Worm (Caenorhabditis elegans) whole organism, L1 larva: ENCODE data around the gene T20B12.7.

Experiments used
- F16B12.6 ChIP-seq: fragments of 150-350 bp; optimal IDR thresholded peaks from 2 replicates; lab custom pipeline; 2014; ENCODE audit warnings: missing biosample characterization, missing genetic modification characterization
- aha-1 ChIP-seq: fragments of 150-350 bp; optimal IDR thresholded peaks from 2 replicates; lab custom pipeline; 2014; ENCODE audit warnings: missing biosample characterization, missing genetic modification characterization
- alr-1 ChIP-seq: fragments of 200-800 bp; sonication (Bioruptor generic); optimal IDR thresholded peaks from 2 replicates; lab custom pipeline; 2018; ENCODE audit warnings: borderline replicate concordance, mild to moderate bottlenecking, missing genetic modification characterization, missing compliant biosample characterization
- blmp-1 ChIP-seq: fragments of 150-350 bp; optimal IDR thresholded peaks from 2 replicates; lab custom pipeline; 2014; ENCODE audit warnings: missing biosample characterization, missing genetic modification characterization
- ceh-63 ChIP-seq: fragments of 200-800 bp; sonication (Bioruptor generic); optimal IDR thresholded peaks from 2 replicates; lab custom pipeline; 2018; ENCODE audit warnings: mild to moderate bottlenecking, missing genetic modification characterization, missing compliant biosample characterization
- ceh-8 ChIP-seq: fragments of 200-800 bp; sonication (Bioruptor generic); optimal IDR thresholded peaks from 2 replicates; lab custom pipeline; 2018; ENCODE audit warnings: mild to moderate bottlenecking, missing genetic modification characterization, moderate library complexity, missing compliant biosample characterization
- ceh-82 ChIP-seq, 3 experiments: fragments of 150-350 bp in 1 of 3; sonication (generic microtip) in 2 of 3; optimal IDR thresholded peaks; 2 replicates each; lab custom pipeline; 2014 to 2017; ENCODE audit warnings: missing biosample characterization in 3 of 3, missing genetic modification characterization in 3 of 3
- ceh-88 ChIP-seq: fragments of 200-800 bp; sonication (Bioruptor generic); IDR thresholded peaks from 2 replicates; pipeline ENCODE4 v1.3.6; 2022; ENCODE audit warnings: missing genetic modification characterization, missing compliant biosample characterization
- ceh-90 ChIP-seq: sonication (generic microtip); optimal IDR thresholded peaks from 2 replicates; lab custom pipeline; 2016; ENCODE audit warnings: missing genetic modification characterization, missing compliant biosample characterization
- dpl-1 ChIP-seq, 3 experiments: fragments of 150-350 bp in 2 of 3; sonication (generic microtip) in 1 of 3; optimal IDR thresholded peaks; 2 replicates each; lab custom pipeline; 2014 to 2017; ENCODE audit warnings: missing biosample characterization in 3 of 3, missing genetic modification characterization in 3 of 3, missing genetic modification reagents in 3 of 3
- efl-3 ChIP-seq: fragments of 200-800 bp; sonication (Bioruptor generic); optimal IDR thresholded peaks from 2 replicates; lab custom pipeline; 2018; ENCODE audit warnings: mild to moderate bottlenecking, missing genetic modification characterization, missing compliant biosample characterization
- egl-13 ChIP-seq: sonication (generic microtip); optimal IDR thresholded peaks from 2 replicates; lab custom pipeline; 2016; ENCODE audit warnings: missing genotype, missing genetic modification reagents, missing genetic modification characterization, missing compliant biosample characterization
- egl-27 ChIP-seq, 2 experiments: fragments of 150-350 bp in 1 of 2; sonication (generic microtip); optimal IDR thresholded peaks; 3 replicates each; lab custom pipeline; 2017 to 2018; ENCODE audit warnings: missing biosample characterization in 2 of 2, missing genetic modification characterization in 2 of 2, missing genetic modification reagents in 2 of 2
- elt-2 ChIP-seq: sonication (generic microtip); optimal IDR thresholded peaks from 2 replicates; lab custom pipeline; 2016; ENCODE audit warnings: missing genetic modification characterization, mild to moderate bottlenecking, inconsistent platforms, missing compliant biosample characterization, missing genetic modification reagents
- elt-3 ChIP-seq, 6 experiments: fragments of 150-350 bp in 1 of 6; sonication (generic microtip); optimal IDR thresholded peaks; 2 replicates each; lab custom pipeline; 2017 to 2018; ENCODE audit warnings: missing biosample characterization in 6 of 6, missing genetic modification characterization in 6 of 6, inconsistent platforms in 1 of 6
- ets-5 ChIP-seq: fragments of 200-800 bp; sonication (Bioruptor generic); IDR thresholded peaks from 2 replicates; pipeline ENCODE4 v1.3.6; 2022; ENCODE audit warnings: missing genetic modification characterization, missing compliant biosample characterization
- fkh-8 ChIP-seq: sonication (generic microtip); optimal IDR thresholded peaks from 2 replicates; lab custom pipeline; 2016; ENCODE audit warnings: mild to moderate bottlenecking, missing genetic modification characterization, missing compliant biosample characterization
- fos-1 ChIP-seq: fragments of 150-350 bp; optimal IDR thresholded peaks from 2 replicates; lab custom pipeline; 2014; ENCODE audit warnings: missing biosample characterization, missing genetic modification characterization
- hlh-17 ChIP-seq: fragments of 200-800 bp; sonication (Bioruptor generic); optimal IDR thresholded peaks from 2 replicates; lab custom pipeline; 2018; ENCODE audit warnings: missing genetic modification characterization, mild to moderate bottlenecking, missing compliant biosample characterization, moderate library complexity, borderline replicate concordance
- hlh-4 ChIP-seq: sonication (generic microtip); optimal IDR thresholded peaks from 2 replicates; lab custom pipeline; 2016; ENCODE audit warnings: mild to moderate bottlenecking, missing genetic modification characterization, missing compliant biosample characterization
- irx-1 ChIP-seq: sonication (generic microtip); optimal IDR thresholded peaks from 2 replicates; lab custom pipeline; 2016; ENCODE audit warnings: missing genetic modification characterization, missing compliant biosample characterization
- isw-1 ChIP-seq: fragments of 200-800 bp; sonication (Bioruptor generic); IDR thresholded peaks from 2 replicates; pipeline ENCODE4 v1.3.6; 2022; ENCODE audit warnings: missing genetic modification characterization, missing compliant biosample characterization
- jun-1 ChIP-seq: fragments of 150-350 bp; optimal IDR thresholded peaks from 2 replicates; lab custom pipeline; 2014; ENCODE audit warnings: missing biosample characterization, missing genetic modification reagents, missing genetic modification characterization
- lin-13 ChIP-seq: fragments of 150-350 bp; optimal IDR thresholded peaks from 2 replicates; lab custom pipeline; 2014; ENCODE audit warnings: missing biosample characterization, missing genetic modification reagents, missing genetic modification characterization
- lin-14 ChIP-seq: fragments of 200-800 bp; sonication (Bioruptor generic); optimal IDR thresholded peaks from 2 replicates; lab custom pipeline; 2018; ENCODE audit warnings: mild to moderate bottlenecking, missing genetic modification characterization, moderate library complexity, missing compliant biosample characterization
- lin-15B ChIP-seq: fragments of 150-350 bp; sonication (generic microtip); optimal IDR thresholded peaks from 3 replicates; lab custom pipeline; 2014; ENCODE audit warnings: missing biosample characterization, missing genetic modification characterization
- lin-39 ChIP-seq: fragments of 150-350 bp; optimal IDR thresholded peaks from 2 replicates; lab custom pipeline; 2014; ENCODE audit warnings: missing biosample characterization, missing genetic modification reagents, missing genetic modification characterization
- lir-3 ChIP-seq: sonication (generic microtip); optimal IDR thresholded peaks from 2 replicates; lab custom pipeline; 2016; ENCODE audit warnings: mild to moderate bottlenecking, missing genetic modification characterization, moderate library complexity, missing compliant biosample characterization; ENCODE audit not compliant: poor library complexity
- mab-9 ChIP-seq: fragments of 200-800 bp; sonication (Bioruptor generic); IDR thresholded peaks from 2 replicates; pipeline ENCODE4 v1.3.6; 2022; ENCODE audit warnings: missing genetic modification reagents, missing genetic modification characterization, missing compliant biosample characterization
- mdl-1 ChIP-seq, 2 experiments: fragments of 150-350 bp; optimal IDR thresholded peaks; 2 replicates each; lab custom pipeline; 2014 to 2017; ENCODE audit warnings: missing biosample characterization in 2 of 2, missing genetic modification characterization in 2 of 2, inconsistent platforms in 1 of 2
- mef-2 ChIP-seq: fragments of 150-350 bp; optimal IDR thresholded peaks from 2 replicates; lab custom pipeline; 2014; ENCODE audit warnings: missing biosample characterization, missing genetic modification characterization
- nhr-11 ChIP-seq: fragments of 150-350 bp; optimal IDR thresholded peaks from 2 replicates; lab custom pipeline; 2014; ENCODE audit warnings: missing biosample characterization, missing genetic modification characterization
- nhr-12 ChIP-seq: sonication (generic microtip); optimal IDR thresholded peaks from 2 replicates; lab custom pipeline; 2017; ENCODE audit warnings: missing biosample characterization, missing genetic modification characterization
- nhr-19 ChIP-seq: fragments of 200-800 bp; sonication (Bioruptor generic); conservative IDR thresholded peaks from 2 replicates; pipeline ENCODE4 v1.3.6; 2022; ENCODE audit warnings: missing genetic modification characterization, missing compliant biosample characterization
- nhr-28 ChIP-seq: fragments of 150-350 bp; optimal IDR thresholded peaks from 2 replicates; lab custom pipeline; 2014; ENCODE audit warnings: missing biosample characterization, missing genetic modification characterization
- nhr-71 ChIP-seq: sonication (generic microtip); optimal IDR thresholded peaks from 2 replicates; lab custom pipeline; 2016; ENCODE audit warnings: mild to moderate bottlenecking, missing genetic modification characterization, moderate library complexity, missing compliant biosample characterization
- nhr-77 ChIP-seq: fragments of 150-350 bp; optimal IDR thresholded peaks from 2 replicates; lab custom pipeline; 2014; ENCODE audit warnings: missing biosample characterization, missing genetic modification characterization
- nhr-84 ChIP-seq: sonication (generic microtip); optimal IDR thresholded peaks from 2 replicates; lab custom pipeline; 2017; ENCODE audit warnings: missing biosample characterization, missing genetic modification characterization
- pax-3 ChIP-seq: fragments of 200-800 bp; sonication (Bioruptor generic); optimal IDR thresholded peaks from 2 replicates; lab custom pipeline; 2018; ENCODE audit warnings: mild to moderate bottlenecking, missing genetic modification characterization, moderate library complexity, missing compliant biosample characterization
- rnt-1 ChIP-seq: sonication (generic microtip); optimal IDR thresholded peaks from 2 replicates; lab custom pipeline; 2016; ENCODE audit warnings: mild to moderate bottlenecking, missing genetic modification characterization, moderate library complexity, missing compliant biosample characterization
- skn-1 ChIP-seq: fragments of 150-350 bp; optimal IDR thresholded peaks from 2 replicates; lab custom pipeline; 2014; ENCODE audit warnings: missing biosample characterization, missing genetic modification characterization
- snpc-4 ChIP-seq: fragments of 150-350 bp; optimal IDR thresholded peaks from 2 replicates; lab custom pipeline; 2014; ENCODE audit warnings: missing biosample characterization, missing genetic modification characterization
- snu-23 ChIP-seq: sonication (generic microtip); optimal IDR thresholded peaks from 2 replicates; lab custom pipeline; 2016; ENCODE audit warnings: missing genetic modification characterization, missing compliant biosample characterization
- sox-4 ChIP-seq: sonication (generic microtip); optimal IDR thresholded peaks from 2 replicates; lab custom pipeline; 2016; ENCODE audit warnings: missing genetic modification characterization, missing compliant biosample characterization
- sptf-1 ChIP-seq: fragments of 150-350 bp; optimal IDR thresholded peaks from 2 replicates; lab custom pipeline; 2014; ENCODE audit warnings: missing biosample characterization, missing genetic modification characterization
- swsn-7 ChIP-seq: sonication (generic microtip); optimal IDR thresholded peaks from 2 replicates; lab custom pipeline; 2016; ENCODE audit warnings: missing genetic modification characterization, missing compliant biosample characterization
- unc-130 ChIP-seq: fragments of 150-350 bp; optimal IDR thresholded peaks from 2 replicates; lab custom pipeline; 2017; ENCODE audit warnings: missing biosample characterization, missing genetic modification characterization, inconsistent platforms
- unc-30 ChIP-seq: sonication (generic microtip); optimal IDR thresholded peaks from 2 replicates; lab custom pipeline; 2017; ENCODE audit warnings: missing biosample characterization, missing genetic modification characterization
- unc-98 ChIP-seq: fragments of 200-800 bp; sonication (Bioruptor generic); IDR thresholded peaks from 2 replicates; pipeline ENCODE4 v1.3.6; 2022; ENCODE audit warnings: missing genetic modification characterization, missing compliant biosample characterization
- vab-15 ChIP-seq: sonication (generic microtip); optimal IDR thresholded peaks from 2 replicates; lab custom pipeline; 2017; ENCODE audit warnings: missing genotype, mild to moderate bottlenecking, missing genetic modification characterization, missing compliant biosample characterization
- zag-1 ChIP-seq: fragments of 150-350 bp; optimal IDR thresholded peaks from 2 replicates; lab custom pipeline; 2014; ENCODE audit warnings: missing biosample characterization, missing genetic modification characterization
- ztf-11 ChIP-seq, 2 experiments: sonication (generic microtip); optimal IDR thresholded peaks; 2 replicates each; lab custom pipeline; 2016 to 2017; ENCODE audit warnings: missing genetic modification characterization in 2 of 2, missing biosample characterization in 1 of 2, missing compliant biosample characterization in 1 of 2
- ztf-4 ChIP-seq: fragments of 150-350 bp; optimal IDR thresholded peaks from 2 replicates; lab custom pipeline; 2014; ENCODE audit warnings: missing biosample characterization, missing genetic modification characterization

The T20B12.7 gene

DNA sequence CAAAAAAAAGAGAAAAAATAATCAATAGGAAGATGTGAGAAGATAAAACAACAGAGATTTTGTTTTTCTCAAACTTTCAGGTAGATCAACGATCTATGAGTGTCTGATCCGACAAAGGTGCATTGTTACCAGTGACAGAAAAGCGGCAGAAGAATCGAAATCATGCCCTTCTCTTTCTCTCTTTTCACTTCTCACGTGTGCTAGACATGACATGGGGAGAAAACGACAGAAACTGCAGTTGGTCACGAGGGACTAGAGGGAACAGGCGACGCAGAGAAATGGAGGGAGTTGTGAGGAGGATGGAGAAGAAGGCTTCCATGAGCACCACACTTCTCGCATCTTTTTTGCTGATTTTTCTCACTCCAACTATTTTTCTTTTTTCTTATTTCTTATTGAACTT, 43.6 kb downstream of the T20B12.7 start, which contains the start of gene F56C9.10 (continued):
- TF ChIP-seq ceh-8 (GFP tag; lab: Kevin White, UChicago) (no peak), rnt-1 (peak; percentile 93), lin-15B (tag; lab: Kevin White, UChicago) (peak; percentile 40), jun-1 (tag; lab: Kevin White, UChicago) (peak; percentile 49), elt-3 (tag; optimal IDR thresholded peaks at IDR 0.05; lab: Kevin White, UChicago) (peak in 3 of 6 experiments; percentile 58 to 86 (median 80)), vab-15 (tag; lab: Kevin White, UChicago) (no peak), sptf-1 (no peak), alr-1 (no peak), egl-13 (peak; percentile 51), sox-4 (peak; percentile 43), dpl-1 (GFP tag; optimal IDR thresholded peaks at IDR 0.05; lab: Kevin White, UChicago) (peak; percentile 65 to 72 (median 69)), mab-9 (GFP tag; lab: Robert Waterston, UW) (no peak), ceh-90 (tag; lab: Kevin White, UChicago) (no peak), fos-1 (tag; lab: Kevin White, UChicago) (peak; percentile 80), fkh-8 (tag; lab: Kevin White, UChicago) (peak; percentile 90), unc-98 (GFP tag; lab: Robert Waterston, UW) (peak; percentile 46), lin-14 (GFP tag; lab: Kevin White, UChicago) (peak; percentile 97), lin-39 (tag; lab: Kevin White, UChicago) (peak; percentile 78), lir-3 (tag; lab: Kevin White, UChicago) (peak; percentile 59), elt-2 (no peak), ceh-88 (GFP tag; lab: Robert Waterston, UW) (0 out of 2 replicates have a peak, but pooled peaks have one; percentile 42), skn-1 (tag; lab: Kevin White, UChicago) (peak; percentile 86), aha-1 (tag; lab: Kevin White, UChicago) (no peak), ztf-11 (tag; optimal IDR thresholded peaks at IDR 0.05; lab: Kevin White, UChicago) (no peak), nhr-71 (peak; percentile 97), pax-3 (tag; lab: Kevin White, UChicago) (no peak), egl-27 (tag; optimal IDR thresholded peaks at IDR 0.05; lab: Kevin White, UChicago) (peak; percentile 32 to 79), ceh-82 (tag; optimal IDR thresholded peaks at IDR 0.05; lab: Kevin White, UChicago) (peak; percentile 66 to 88 (median 70)), swsn-7 (peak; percentile 85), zag-1 (tag; lab: Kevin White, UChicago) (no peak), nhr-12 (tag; lab: Kevin White, UChicago) (no peak), snpc-4 (tag; lab: Kevin White, UChicago) (peak; percentile 64), isw-1 (peak; percentile 58), hlh-4 (tag; lab: Kevin White, UChicago) (no peak), nhr-84 (no peak), snu-23 (GFP tag; lab: Kevin White, UChicago) (peak; percentile 96), blmp-1 (peak; percentile 100), mef-2 (peak; percentile 74), unc-30 (no peak), unc-130 (tag; lab: Kevin White, UChicago) (peak; percentile 78), nhr-28 (no peak), ceh-63 (GFP tag; lab: Kevin White, UChicago) (no peak), hlh-17 (GFP tag; lab: Kevin White, UChicago) (no peak), irx-1 (tag; lab: Kevin White, UChicago) (peak; percentile 60), nhr-11 (tag; lab: Kevin White, UChicago) (peak; percentile 80), ztf-4 (peak; percentile 87), nhr-19 (GFP tag; lab: Robert Waterston, UW) (peak; percentile 86), efl-3 (no peak), ets-5 (GFP tag; lab: Robert Waterston, UW) (no peak), lin-13 (GFP tag; lab: Kevin White, UChicago) (peak; percentile 93), F16B12.6 (peak; percentile 33), nhr-77 (tag; lab: Kevin White, UChicago) (peak; percentile 40), mdl-1 (tag; optimal IDR thresholded peaks at IDR 0.05; lab: Kevin White, UChicago) (peak; percentile 56 to 99)
